Worm (Caenorhabditis elegans) whole organism, midembryonic: ENCODE results near the gene fbxb-51.
"Not testable (repeated sequence)": the region's sequence is repeated elsewhere in the genome, so short reads cannot be mapped to it uniquely, and the experiment has no call there.

Source experiments
- T22C8.4 ChIP-seq: fragments of 200-800 bp; sonication (Bioruptor generic); IDR thresholded peaks from 2 replicates; pipeline ENCODE4 v1.3.6; 2022; ENCODE audit warnings: missing genetic modification characterization, missing compliant biosample characterization
- cog-1 ChIP-seq: sonication (generic microtip); optimal IDR thresholded peaks from 2 replicates; lab custom pipeline; 2016; ENCODE audit warnings: missing genetic modification characterization, missing compliant biosample characterization
- flt-1 ChIP-seq: fragments of 200-800 bp; sonication (Bioruptor generic); IDR thresholded peaks from 2 replicates; pipeline ENCODE4 v1.3.6; 2022; ENCODE audit warnings: missing genetic modification characterization, missing compliant biosample characterization
- klf-2 ChIP-seq: fragments of 200-800 bp; sonication (Bioruptor generic); conservative IDR thresholded peaks from 2 replicates; pipeline ENCODE4 v1.3.6; 2022; ENCODE audit warnings: missing genetic modification reagents, missing genetic modification characterization, missing compliant biosample characterization
- med-1 ChIP-seq: sonication (generic microtip); optimal IDR thresholded peaks from 2 replicates; lab custom pipeline; 2017; ENCODE audit warnings: missing genetic modification characterization, mild to moderate bottlenecking, missing compliant biosample characterization, antibody characterized with exemption, missing genetic modification reagents; ENCODE audit not compliant: insufficient read depth
- ref-1 ChIP-seq: fragments of 200-800 bp; sonication (Bioruptor generic); conservative IDR thresholded peaks from 2 replicates; pipeline ENCODE4 v1.3.6; 2022; ENCODE audit warnings: missing genetic modification reagents, missing genetic modification characterization, missing compliant biosample characterization
- tab-1 ChIP-seq: fragments of 200-800 bp; sonication (Bioruptor generic); IDR thresholded peaks from 2 replicates; pipeline ENCODE4 v1.3.6; 2022; ENCODE audit warnings: missing genetic modification characterization, missing compliant biosample characterization
- ztf-23 ChIP-seq: fragments of 200-800 bp; sonication (Bioruptor generic); IDR thresholded peaks from 2 replicates; pipeline ENCODE4 v1.3.6; 2022; ENCODE audit warnings: missing genetic modification reagents, missing genetic modification characterization, missing compliant biosample characterization
- ztf-29 ChIP-seq: fragments of 200-800 bp; sonication (Bioruptor generic); IDR thresholded peaks from 2 replicates; pipeline ENCODE4 v1.3.6; 2022; ENCODE audit warnings: missing genetic modification reagents, missing genetic modification characterization, missing compliant biosample characterization

The fbxb-51 gene

DNA sequence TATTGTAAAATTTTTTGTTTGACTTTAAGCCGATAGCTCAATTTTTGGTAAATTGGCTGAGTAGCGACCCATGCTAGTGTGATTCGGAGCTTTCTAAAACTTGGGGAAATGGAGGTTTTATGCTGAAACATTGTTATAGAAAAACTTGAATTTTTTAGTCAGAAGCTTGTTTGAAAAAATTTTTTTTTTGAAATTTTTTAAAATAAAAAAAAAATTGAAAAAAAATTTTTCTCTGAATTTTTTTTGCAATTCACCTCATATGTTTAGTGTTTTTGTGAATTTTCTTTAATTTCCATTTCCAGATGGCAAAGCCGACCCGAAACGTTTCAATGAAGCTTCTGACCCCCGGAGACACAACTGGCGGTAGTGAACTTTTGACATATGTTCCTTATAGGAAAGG lies 21.5 kb upstream of the fbxb-51 start, which contains the start of gene Y51H7BR.4:
Y51H7BR.4 (plus strand) TSS at position 301 of the 400 bp plus-strand sequence.
- TF ChIP-seq cog-1 (tag; lab: Kevin White, UChicago): no peak
- no peak for TF ChIP-seq T22C8.4 (GFP tag; lab: Robert Waterston, UW)
- TF ChIP-seq med-1 (GFP tag; lab: Kevin White, UChicago): no peak
- TF ChIP-seq klf-2 (GFP tag; lab: Robert Waterston, UW): no peak
- no peak for TF ChIP-seq flt-1 (GFP tag; lab: Robert Waterston, UW)
- no peak for TF ChIP-seq ztf-23
- no peak for TF ChIP-seq ref-1 (GFP tag; lab: Robert Waterston, UW)
- TF ChIP-seq tab-1 (GFP tag; lab: Robert Waterston, UW): no peak
- TF ChIP-seq ztf-29: no peak

DNA sequence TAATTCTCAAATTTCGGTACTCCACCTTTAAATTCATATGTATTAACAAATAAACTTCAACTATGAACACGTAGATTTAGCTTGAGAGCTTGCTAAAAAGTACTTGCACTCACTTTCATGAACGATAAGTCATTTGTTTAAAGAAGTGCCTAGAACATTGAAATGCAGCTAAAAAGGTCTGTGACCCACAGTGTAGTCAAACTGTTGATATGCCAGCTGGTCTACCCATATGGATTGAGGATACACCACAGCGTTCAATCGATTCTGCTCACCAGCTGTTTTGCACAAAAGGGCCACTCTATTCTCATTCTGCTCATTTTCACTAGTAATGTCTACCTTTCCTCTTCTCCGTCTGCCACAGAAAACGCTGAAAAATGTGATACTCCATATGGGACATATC lies 14.6 kb upstream of the fbxb-51 start, which contains the start of gene fbxb-43:
fbxb-43 (plus strand) TSS at position 301 of the 400 bp plus-strand sequence.
- no peak for TF ChIP-seq ztf-23
- no peak for TF ChIP-seq T22C8.4 (GFP tag; lab: Robert Waterston, UW)
- TF ChIP-seq ztf-29: no peak
- TF ChIP-seq med-1 (GFP tag; lab: Kevin White, UChicago): no peak
- TF ChIP-seq cog-1 (tag; lab: Kevin White, UChicago): no peak
- TF ChIP-seq tab-1 (GFP tag; lab: Robert Waterston, UW): no peak
- no peak for TF ChIP-seq flt-1 (GFP tag; lab: Robert Waterston, UW)
- TF ChIP-seq klf-2 (GFP tag; lab: Robert Waterston, UW): no peak
- no peak for TF ChIP-seq ref-1 (GFP tag; lab: Robert Waterston, UW)

DNA sequence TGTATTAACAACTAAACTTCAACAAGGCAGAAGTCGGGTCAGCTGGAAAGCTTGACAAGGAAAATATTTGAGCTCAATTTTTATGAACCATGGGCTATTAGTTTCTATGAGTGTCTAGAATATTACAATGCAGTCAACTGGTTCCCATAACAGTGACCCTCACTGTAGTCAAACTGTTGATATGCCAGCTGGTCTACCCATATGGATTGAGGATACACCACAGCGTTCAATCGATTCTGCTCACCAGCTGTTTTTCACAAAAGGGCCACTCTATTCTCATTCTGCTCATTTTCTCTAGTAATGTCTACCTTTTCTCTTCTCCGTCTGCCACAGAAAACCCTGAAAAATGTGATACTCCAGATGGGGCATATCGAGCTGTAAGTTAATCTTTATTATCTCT lies 13.2 kb upstream of the fbxb-51 start, which contains the start of gene fbxb-42:
fbxb-42 (plus strand) TSS at position 301 of the 400 bp plus-strand sequence.
- TF ChIP-seq ztf-29: no peak
- no peak for TF ChIP-seq T22C8.4 (GFP tag; lab: Robert Waterston, UW)
- TF ChIP-seq cog-1 (tag; lab: Kevin White, UChicago): no peak

DNA sequence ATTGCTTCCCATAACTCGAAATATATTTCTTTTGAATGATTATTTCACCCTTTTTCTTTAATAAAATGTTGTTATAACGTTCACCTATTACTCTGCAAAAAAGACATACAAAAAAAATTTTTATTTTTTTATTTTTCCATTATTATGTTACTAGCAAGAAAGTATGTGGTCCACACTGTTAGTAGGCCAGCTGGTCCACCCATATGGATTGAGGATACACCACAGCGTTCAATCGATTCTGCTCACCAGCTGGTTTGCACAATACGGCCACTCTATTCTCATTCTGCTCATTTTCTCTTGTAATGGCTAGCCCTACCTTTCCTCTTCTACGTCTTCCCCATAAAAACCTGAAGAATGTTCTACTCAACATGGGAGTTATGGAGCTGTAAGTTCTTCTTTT lies 11.9 kb upstream of the fbxb-51 start, which contains the start of gene fbxb-44:
fbxb-44 (plus strand) TSS at position 301 of the 400 bp plus-strand sequence.
- TF ChIP-seq T22C8.4 (GFP tag; lab: Robert Waterston, UW): no peak
- no peak for TF ChIP-seq ztf-23
- TF ChIP-seq ztf-29: no peak
- no peak for TF ChIP-seq cog-1 (tag; lab: Kevin White, UChicago)
- no peak for TF ChIP-seq flt-1 (GFP tag; lab: Robert Waterston, UW)
- no peak for TF ChIP-seq ref-1 (GFP tag; lab: Robert Waterston, UW)
- no peak for TF ChIP-seq tab-1 (GFP tag; lab: Robert Waterston, UW)
- TF ChIP-seq med-1 (GFP tag; lab: Kevin White, UChicago): no peak
- TF ChIP-seq klf-2 (GFP tag; lab: Robert Waterston, UW): no peak

DNA sequence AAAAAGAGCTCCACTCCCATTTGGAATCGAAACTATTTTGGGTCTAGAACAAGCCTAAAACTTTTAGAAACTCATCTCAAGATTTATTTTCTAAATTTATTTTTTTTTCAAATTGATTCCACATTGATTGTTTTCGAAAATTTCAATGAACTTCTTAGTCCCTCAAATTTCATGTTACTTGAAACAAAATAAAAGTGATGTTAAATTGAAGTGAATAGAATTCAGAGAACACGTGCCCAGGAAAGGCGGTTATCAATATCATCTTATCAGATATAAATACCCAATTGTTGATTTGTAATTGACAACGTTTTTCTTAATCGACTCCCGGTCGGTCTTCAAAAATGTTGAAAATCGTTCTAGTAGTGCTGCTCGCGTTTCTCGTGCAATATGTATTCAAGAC lies 9.9 kb upstream of the fbxb-51 start, which contains the start of gene poml-4:
poml-4 (plus strand) TSS at position 301 of the 400 bp plus-strand sequence.
- not testable (repeated sequence) for TF ChIP-seq klf-2 (GFP tag; lab: Robert Waterston, UW); ztf-23; ztf-29

DNA sequence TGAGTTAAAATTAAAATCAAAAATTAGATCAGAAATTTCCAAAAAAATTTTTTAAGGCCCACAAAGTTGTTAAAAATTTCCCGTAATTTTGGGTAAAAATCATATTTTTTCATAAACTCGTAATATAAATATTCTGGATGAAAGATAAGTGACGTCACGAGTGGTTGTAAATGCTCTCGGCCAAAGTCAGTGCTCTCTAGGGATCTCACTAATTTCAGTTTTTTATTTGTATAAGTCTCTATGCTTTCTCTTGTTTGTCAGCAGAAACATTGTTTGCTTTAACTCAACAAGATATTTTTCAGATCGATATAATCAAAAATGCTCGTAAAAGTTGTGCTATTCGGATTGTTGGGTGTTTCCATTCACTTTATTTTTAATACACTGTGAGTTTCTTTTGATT lies 7.3 kb upstream of the fbxb-51 start, which contains the start of gene K05F6.4:
K05F6.4 (plus strand) TSS at position 301 of the 400 bp plus-strand sequence.
- not testable (repeated sequence) for TF ChIP-seq ztf-29; T22C8.4 (GFP tag; lab: Robert Waterston, UW); klf-2 (GFP tag; lab: Robert Waterston, UW)

DNA sequence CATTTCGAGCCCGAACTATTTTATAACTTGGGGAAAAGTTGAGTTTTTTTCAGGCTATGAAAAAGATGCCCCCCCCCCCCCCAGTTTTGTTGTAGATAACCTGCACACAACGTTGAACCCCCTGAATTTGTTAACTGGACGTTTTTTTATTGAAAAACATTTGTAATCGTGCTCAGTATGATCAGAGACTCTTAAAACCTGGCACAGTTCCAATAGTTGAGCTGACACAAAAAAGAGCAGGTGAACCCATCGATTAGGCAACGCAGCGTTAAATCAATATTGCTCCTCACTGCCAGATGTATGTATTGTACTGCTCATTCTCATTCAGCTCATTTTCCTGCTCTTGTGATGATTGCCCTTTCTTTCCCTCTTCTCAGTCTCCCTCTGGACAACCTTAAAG lies 4.9 kb upstream of the fbxb-51 start, which contains the start of gene K05F6.12:
K05F6.12 (plus strand) TSS at position 301 of the 400 bp plus-strand sequence.
- no peak for TF ChIP-seq klf-2 (GFP tag; lab: Robert Waterston, UW)
- TF ChIP-seq ztf-23: no peak
- TF ChIP-seq ztf-29: no peak
- TF ChIP-seq flt-1 (GFP tag; lab: Robert Waterston, UW): no peak
- no peak for TF ChIP-seq med-1 (GFP tag; lab: Kevin White, UChicago)
- no peak for TF ChIP-seq T22C8.4 (GFP tag; lab: Robert Waterston, UW)
- no peak for TF ChIP-seq ref-1 (GFP tag; lab: Robert Waterston, UW)
- TF ChIP-seq cog-1 (tag; lab: Kevin White, UChicago): no peak
- no peak for TF ChIP-seq tab-1 (GFP tag; lab: Robert Waterston, UW)

DNA sequence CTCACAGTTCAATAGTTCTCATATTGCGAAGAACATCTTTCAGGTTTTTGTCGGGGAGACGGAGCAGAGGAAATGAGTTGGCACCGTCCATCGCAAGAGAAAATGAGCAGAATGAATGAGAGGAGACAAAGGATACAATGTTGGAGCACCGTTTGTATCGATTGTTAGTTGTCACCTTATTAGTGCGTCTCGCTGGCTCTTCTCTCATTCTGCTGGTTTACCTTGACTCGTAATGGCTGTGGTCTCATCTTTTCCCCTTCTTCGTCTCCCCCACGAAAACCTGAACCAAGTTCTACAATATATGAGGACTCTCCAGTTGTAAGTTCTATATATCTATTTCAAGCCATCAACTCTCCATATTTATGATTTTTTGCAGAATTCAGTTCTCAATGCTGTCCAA lies 5.7 kb downstream of the fbxb-51 start, which contains the start of the genes fbxb-54 and fbxb-50:
fbxb-54 (minus strand) TSS at position 101 of the 400 bp plus-strand sequence.
fbxb-50 (plus strand) TSS at position 227 of the 400 bp plus-strand sequence.
- TF ChIP-seq T22C8.4 (GFP tag; lab: Robert Waterston, UW); cog-1 (tag; lab: Kevin White, UChicago); med-1 (GFP tag; lab: Kevin White, UChicago): not testable (repeated sequence)

DNA sequence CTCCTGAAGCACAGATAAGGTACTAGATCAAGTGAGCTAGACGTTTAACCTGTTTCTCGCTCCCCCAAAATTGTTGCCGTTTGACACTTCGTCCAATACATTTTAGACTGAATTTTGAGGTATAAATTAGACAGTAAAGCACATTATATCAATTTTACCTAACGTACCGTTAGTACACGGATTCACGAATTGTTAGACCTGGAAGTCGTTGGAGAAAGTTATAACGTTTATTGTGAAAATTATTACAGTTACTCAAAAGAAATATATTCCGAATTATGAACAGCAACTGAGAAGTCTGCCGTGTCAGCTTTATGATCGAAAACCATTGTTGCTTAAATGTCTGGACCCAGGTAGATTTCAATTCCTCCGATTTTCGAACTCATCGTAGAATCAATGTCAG lies 10.3 kb downstream of the fbxb-51 start:
- TF ChIP-seq ztf-29 (no peak), tab-1 (GFP tag; lab: Robert Waterston, UW) (no peak), ref-1 (GFP tag; lab: Robert Waterston, UW) (no peak), ztf-23 (no peak), med-1 (GFP tag; lab: Kevin White, UChicago) (no peak), T22C8.4 (GFP tag; lab: Robert Waterston, UW) (no peak), flt-1 (GFP tag; lab: Robert Waterston, UW) (no peak), cog-1 (tag; lab: Kevin White, UChicago) (no peak), klf-2 (GFP tag; lab: Robert Waterston, UW) (no peak)

DNA sequence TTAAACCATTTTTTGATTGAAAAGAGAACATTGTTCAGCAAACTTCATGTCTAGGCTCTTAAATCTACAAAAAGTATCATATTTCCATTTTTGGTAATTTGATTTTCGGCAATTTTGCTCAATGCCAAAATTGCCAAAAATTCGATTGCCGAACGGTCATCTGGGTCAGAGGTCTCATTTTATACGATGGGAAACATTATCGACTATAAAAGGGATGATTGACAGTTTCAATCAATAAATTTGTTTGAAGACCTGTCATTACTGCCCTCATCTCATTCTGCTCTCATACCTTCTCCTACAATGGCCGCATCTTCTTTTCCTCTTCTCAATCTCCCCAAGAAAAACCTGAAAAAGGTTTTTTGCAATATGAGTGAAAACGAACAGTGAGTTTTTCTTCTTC lies 11.4 kb downstream of the fbxb-51 start, which contains the start of gene K05F6.14:
K05F6.14 (plus strand) TSS at position 301 of the 400 bp plus-strand sequence.
- TF ChIP-seq klf-2 (GFP tag; lab: Robert Waterston, UW) (no peak), ref-1 (GFP tag; lab: Robert Waterston, UW) (no peak), tab-1 (GFP tag; lab: Robert Waterston, UW) (no peak), flt-1 (GFP tag; lab: Robert Waterston, UW) (no peak)
